Fruit fly (Drosophila melanogaster) whole organism, pupa: ENCODE measurements around the gene lush.

ENCODE experiments used
- CG10348 ChIP-seq: fragments of 200-800 bp; sonication (Bioruptor generic); IDR thresholded peaks from 2 replicates; pipeline ENCODE4 v1.3.6; 2022; ENCODE audit warnings: missing biosample characterization, missing genetic modification characterization
- CG12605 ChIP-seq: fragments of 200-800 bp; sonication (Bioruptor generic); IDR thresholded peaks from 2 replicates; pipeline ENCODE4 v1.3.6; 2022; ENCODE audit warnings: missing biosample characterization, missing genetic modification characterization
- CG15710 ChIP-seq: fragments of 200-800 bp; sonication (Bioruptor generic); optimal IDR thresholded peaks from 2 replicates; lab custom pipeline; 2018; ENCODE audit warnings: missing biosample characterization, mild to moderate bottlenecking, missing genetic modification characterization, moderate library complexity
- CG32121 ChIP-seq: fragments of 200-800 bp; sonication (Bioruptor generic); IDR thresholded peaks from 2 replicates; pipeline ENCODE4 v1.3.6; 2022; ENCODE audit warnings: missing biosample characterization, missing genetic modification characterization
- CG34367 ChIP-seq: fragments of 200-800 bp; sonication (Bioruptor generic); optimal IDR thresholded peaks from 2 replicates; lab custom pipeline; 2018; ENCODE audit warnings: missing biosample characterization, mild to moderate bottlenecking, missing genetic modification characterization
- CG8301 ChIP-seq: fragments of 200-800 bp; sonication (Bioruptor generic); optimal IDR thresholded peaks from 2 replicates; lab custom pipeline; 2018; ENCODE audit warnings: missing biosample characterization, mild to moderate bottlenecking, missing genetic modification characterization
- EcR ChIP-seq: fragments of 200-800 bp; sonication (Bioruptor generic); optimal IDR thresholded peaks from 3 replicates; lab custom pipeline; 2019; ENCODE audit warnings: missing biosample characterization, missing genetic modification characterization, mild to moderate bottlenecking, moderate library complexity, missing genetic modification reagents
- Ets98B ChIP-seq: fragments of 200-800 bp; sonication (Bioruptor generic); IDR thresholded peaks from 2 replicates; pipeline ENCODE4 v1.3.6; 2022; ENCODE audit warnings: missing biosample characterization, missing genetic modification characterization
- Pif1A ChIP-seq: fragments of 200-800 bp; sonication (Bioruptor generic); optimal IDR thresholded peaks from 3 replicates; lab custom pipeline; 2016; ENCODE audit warnings: missing biosample characterization, missing genetic modification characterization
- Pif1B ChIP-seq: fragments of 200-800 bp; sonication (Bioruptor generic); optimal IDR thresholded peaks from 3 replicates; lab custom pipeline; 2016; ENCODE audit warnings: missing biosample characterization, missing genetic modification characterization
- gl ChIP-seq: fragments of 200-800 bp; sonication (Bioruptor generic); optimal IDR thresholded peaks from 2 replicates; lab custom pipeline; 2018; ENCODE audit warnings: missing biosample characterization, mild to moderate bottlenecking, missing genetic modification characterization
- rn ChIP-seq: fragments of 200-800 bp; sonication (Bioruptor generic); IDR thresholded peaks from 2 replicates; pipeline ENCODE4 v1.3.6; 2022; ENCODE audit warnings: missing biosample characterization, missing genetic modification characterization

DNA sequence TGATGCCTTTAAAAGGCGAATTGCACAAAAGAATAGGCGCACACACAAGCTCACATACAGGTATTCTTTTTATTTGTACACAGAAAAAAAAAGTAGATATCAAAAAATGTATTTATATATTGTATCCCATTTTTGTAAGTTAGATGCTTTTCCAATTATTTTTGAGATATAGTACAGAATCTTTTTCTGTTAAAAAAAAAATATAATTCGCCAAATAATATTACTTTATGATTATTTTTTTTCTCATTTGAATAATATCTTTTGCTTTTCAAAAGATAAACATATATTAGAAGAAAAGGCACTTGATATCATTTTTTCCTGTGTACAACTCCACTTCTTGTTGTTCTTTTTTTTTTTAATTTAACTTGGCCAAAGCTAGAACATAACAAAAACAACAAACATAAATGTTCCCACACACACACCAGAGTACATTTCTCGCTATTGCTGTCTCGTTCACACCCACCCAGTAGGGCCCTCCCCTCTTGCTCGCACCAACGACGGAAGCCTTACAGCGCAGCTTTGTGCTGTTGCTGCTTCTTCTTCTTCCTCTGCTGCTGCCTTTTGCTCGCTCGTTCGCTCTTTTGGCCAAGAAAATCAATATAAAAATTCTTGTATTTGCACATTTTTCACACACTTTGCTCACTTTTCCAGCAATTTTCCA lies 29.0 kb upstream of the lush start:
- TF ChIP-seq CG8301 (tag; lab: Kevin White, UChicago), result peak; percentile 86
- TF ChIP-seq CG15710 (tag; lab: Kevin White, UChicago), result peak; percentile 86
- peak; percentile 77 for TF ChIP-seq CG32121 (GFP tag; lab: Robert Waterston, UW)
- peak; percentile 53; the same call in 1 of the 2 replicates for TF ChIP-seq rn (GFP tag; lab: Robert Waterston, UW)
- TF ChIP-seq gl, result peak; percentile 84
- TF ChIP-seq CG12605 (GFP tag; lab: Robert Waterston, UW), result peak; percentile 81
- no peak for TF ChIP-seq Pif1B (GFP tag; lab: Kevin White, UChicago)
- TF ChIP-seq Pif1A, result peak; percentile 31
- peak; percentile 75 for TF ChIP-seq CG34367 (tag; lab: Kevin White, UChicago)
- no peak for TF ChIP-seq EcR (GFP tag; lab: Kevin White, UChicago)
- no peak for TF ChIP-seq Ets98B (GFP tag; lab: Robert Waterston, UW)
- peak; percentile 40; the same call in 1 of the 2 replicates for TF ChIP-seq CG10348 (GFP tag; lab: Robert Waterston, UW)
